Fruit fly (Drosophila melanogaster): ENCODE measurements around the gene Cpr78Cb.

Gene Cpr78Cb

DNA sequence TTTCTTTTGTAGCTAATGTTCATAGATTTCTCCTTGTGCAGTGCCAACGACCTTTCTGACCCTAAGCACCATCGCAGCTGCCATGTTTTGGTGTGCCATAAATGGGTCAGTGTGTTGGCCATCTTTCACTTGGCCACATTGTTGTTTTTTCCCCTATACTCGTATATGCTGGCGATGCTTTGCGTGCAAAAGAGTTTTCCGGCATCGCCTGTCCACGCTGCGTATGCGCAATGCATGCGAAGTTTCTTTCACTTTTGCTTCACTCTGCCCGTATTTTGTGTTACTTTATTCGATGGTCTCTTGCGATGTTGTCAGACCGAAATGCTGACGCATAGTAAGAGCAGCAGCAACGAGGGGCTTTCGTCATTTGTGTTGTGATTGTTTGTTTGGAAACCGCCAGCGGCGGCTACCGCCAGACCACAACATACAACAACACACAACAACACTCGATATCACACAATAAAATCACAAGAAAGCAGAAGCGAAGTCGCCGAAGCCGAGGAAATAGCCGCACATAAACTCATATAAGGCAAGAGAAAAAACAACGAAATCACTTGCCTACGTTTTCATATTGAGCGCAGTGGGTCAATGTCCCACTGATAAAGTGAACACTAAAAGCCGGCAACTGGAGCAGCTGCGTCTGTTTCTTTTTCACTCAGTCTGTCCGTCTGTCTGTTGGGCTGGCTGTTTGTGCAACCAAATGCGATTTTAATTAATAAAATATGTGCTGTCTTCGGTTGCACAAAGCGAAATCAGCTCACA lies 32.7 kb upstream of the Cpr78Cb start (continued):
- TF ChIP-seq Blimp-1 (GFP tag; optimal IDR thresholded peaks at IDR 0.05) (no peak), Lpt (GFP tag; optimal IDR thresholded peaks at IDR 0.05) (no peak), Ets21C (GFP tag; optimal IDR thresholded peaks at IDR 0.05) (no peak), esn (GFP tag; optimal IDR thresholded peaks at IDR 0.05) (no peak), dsx (GFP tag; optimal IDR thresholded peaks at IDR 0.05; ENCODE audit: poor library complexity, severe bottlenecking) (no peak), achi (GFP tag; optimal IDR thresholded peaks at IDR 0.05) (no peak), CG6276 (GFP tag; optimal IDR thresholded peaks at IDR 0.05) (no peak), CG11762 (GFP tag; optimal IDR thresholded peaks at IDR 0.05; ENCODE audit: insufficient read depth) (no peak), CG6808 (GFP tag; optimal IDR thresholded peaks at IDR 0.05) (no peak), fd59A (GFP tag; optimal IDR thresholded peaks at IDR 0.05) (no peak), CG6792 (GFP tag; optimal IDR thresholded peaks at IDR 0.05) (no peak), CG11294 (GFP tag; IDR thresholded peaks at IDR 0.05) (no peak)

DNA sequence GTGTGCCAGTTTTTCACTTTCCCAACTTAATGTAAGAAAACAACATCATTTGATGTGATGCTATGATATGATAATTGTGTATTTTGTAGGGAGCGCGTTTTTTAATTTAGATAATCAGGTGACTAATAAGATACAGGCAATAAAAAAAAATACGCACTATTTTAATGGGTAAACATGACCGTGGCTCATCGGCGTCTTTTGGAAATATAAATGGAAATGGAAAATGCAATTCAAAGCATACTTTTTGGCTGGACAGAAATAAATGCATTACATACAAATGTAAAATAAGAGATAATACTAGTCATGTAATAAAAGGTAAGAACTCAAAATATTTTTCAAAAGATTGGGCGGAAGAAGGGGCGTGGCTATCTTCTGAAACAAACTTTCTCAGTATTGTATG lies 31.9 kb upstream of the Cpr78Cb start:
- TF ChIP-seq Smox (GFP tag; optimal IDR thresholded peaks at IDR 0.05) (no peak), CG11294 (GFP tag; IDR thresholded peaks at IDR 0.05) (no peak), CG11762 (GFP tag; optimal IDR thresholded peaks at IDR 0.05; ENCODE audit: insufficient read depth) (no peak), OdsH (GFP tag; optimal IDR thresholded peaks at IDR 0.05) (no peak), fkh (GFP tag; optimal IDR thresholded peaks at IDR 0.05) (peak; percentile 28)

- TF ChIP-seq svp (GFP tag) (peak; percentile 59), eg (GFP tag; IDR thresholded peaks at IDR 0.05) (0 out of 3 replicates have a peak, but pooled peaks have one; percentile 16), achi (GFP tag; optimal IDR thresholded peaks at IDR 0.05) (no peak), fkh (GFP tag; optimal IDR thresholded peaks at IDR 0.05) (peak; percentile 17)
Observed at dm6 chr3L:21266101-21266656, 28.1 kb upstream of the Cpr78Cb start.

DNA sequence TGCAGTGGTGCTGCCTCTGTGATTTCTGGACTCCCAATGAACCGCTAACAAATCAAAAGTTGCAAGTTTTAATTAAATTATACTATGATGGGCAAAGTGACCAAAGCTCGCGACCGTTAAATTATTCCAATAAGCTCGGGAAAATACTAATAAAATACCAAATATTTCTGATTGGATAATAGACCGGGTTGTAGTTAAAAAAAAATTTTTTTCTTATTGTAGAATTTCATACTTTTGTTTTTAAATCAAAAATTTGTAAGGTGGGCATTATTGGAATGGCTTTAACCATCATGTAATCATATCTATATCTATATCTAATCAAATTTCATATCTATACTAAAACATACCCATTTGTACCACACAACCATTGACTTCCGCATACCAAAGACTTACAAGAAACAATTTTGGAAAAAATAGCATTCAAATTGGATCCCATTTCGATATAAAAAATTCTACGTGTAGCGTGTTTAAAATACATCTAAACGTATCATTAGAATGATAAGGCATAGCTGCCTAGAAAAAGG lies 26.4 kb upstream of the Cpr78Cb start, which contains the start of gene CG9391:
TSS of gene CG9391 (minus strand) at position 474 of the 524 bp plus-strand sequence.
- no peak for TF ChIP-seq CG10631 (GFP tag; optimal IDR thresholded peaks at IDR 0.05)
- no peak for TF ChIP-seq lz (GFP tag; optimal IDR thresholded peaks at IDR 0.05)
- no peak for TF ChIP-seq CG6808 (GFP tag; optimal IDR thresholded peaks at IDR 0.05)
- peak; percentile 57 for TF ChIP-seq svp (GFP tag)
- TF ChIP-seq Sox15 (GFP tag; optimal IDR thresholded peaks at IDR 0.05) = no peak
- TF ChIP-seq dac (GFP tag; optimal IDR thresholded peaks at IDR 0.05) = no peak
- no peak for TF ChIP-seq Eip75B (GFP tag; optimal IDR thresholded peaks at IDR 0.05)
- no peak for TF ChIP-seq cyc (GFP tag; optimal IDR thresholded peaks at IDR 0.05)

DNA sequence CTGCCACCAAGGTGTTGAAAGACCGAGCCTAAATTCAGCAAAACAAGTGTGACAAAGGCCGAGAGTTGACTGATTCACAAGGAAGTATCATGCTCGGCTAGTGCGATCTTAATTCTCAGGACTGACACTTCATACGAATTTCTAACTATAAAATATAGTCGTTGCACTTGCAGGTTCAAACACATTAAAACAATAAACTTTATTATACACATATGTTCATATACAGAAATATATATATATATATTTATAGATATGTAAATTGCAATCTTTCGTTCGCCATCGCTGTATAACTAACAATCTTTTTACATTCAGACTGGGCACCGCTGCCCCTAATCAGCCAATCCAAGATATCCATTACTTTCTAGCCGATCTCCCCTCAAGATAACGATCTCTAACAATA lies 23.8 kb upstream of the Cpr78Cb start, which contains the start of gene CG9389:
TSS of gene CG9389 (minus strand) at position 101 of the 400 bp plus-strand sequence.
- TF ChIP-seq eg (GFP tag; IDR thresholded peaks at IDR 0.05) (no peak), CG10631 (GFP tag; optimal IDR thresholded peaks at IDR 0.05) (no peak), CG34406 (GFP tag; optimal IDR thresholded peaks at IDR 0.05) (no peak), Sox102F (GFP tag; optimal IDR thresholded peaks at IDR 0.05) (no peak), CG11294 (GFP tag; IDR thresholded peaks at IDR 0.05) (no peak), CG6163 (GFP tag; IDR thresholded peaks at IDR 0.05) (no peak), Met (GFP tag; optimal IDR thresholded peaks at IDR 0.05) (no peak), svp (GFP tag) (no peak), Hr4 (GFP tag; optimal IDR thresholded peaks at IDR 0.05) (no peak), Sox15 (GFP tag; optimal IDR thresholded peaks at IDR 0.05) (no peak), Smox (GFP tag; optimal IDR thresholded peaks at IDR 0.05) (no peak), CG15336 (GFP tag; IDR thresholded peaks at IDR 0.05) (no peak)
